Worm (Caenorhabditis elegans) whole organism, midembryonic: ENCODE measurements around the gene C43H6.6.
A peak's percentile ranks its signal among the peaks of the same experiment; 100 is the strongest.

Source experiments
- T22C8.4 ChIP-seq: fragments of 200-800 bp; sonication (Bioruptor generic); IDR thresholded peaks from 2 replicates; pipeline ENCODE4 v1.3.6; 2022; ENCODE audit warnings: missing genetic modification characterization, missing compliant biosample characterization
- cog-1 ChIP-seq: sonication (generic microtip); optimal IDR thresholded peaks from 2 replicates; lab custom pipeline; 2016; ENCODE audit warnings: missing genetic modification characterization, missing compliant biosample characterization
- flt-1 ChIP-seq: fragments of 200-800 bp; sonication (Bioruptor generic); IDR thresholded peaks from 2 replicates; pipeline ENCODE4 v1.3.6; 2022; ENCODE audit warnings: missing genetic modification characterization, missing compliant biosample characterization
- klf-2 ChIP-seq: fragments of 200-800 bp; sonication (Bioruptor generic); conservative IDR thresholded peaks from 2 replicates; pipeline ENCODE4 v1.3.6; 2022; ENCODE audit warnings: missing genetic modification reagents, missing genetic modification characterization, missing compliant biosample characterization
- med-1 ChIP-seq: sonication (generic microtip); optimal IDR thresholded peaks from 2 replicates; lab custom pipeline; 2017; ENCODE audit warnings: missing genetic modification characterization, mild to moderate bottlenecking, missing compliant biosample characterization, antibody characterized with exemption, missing genetic modification reagents; ENCODE audit not compliant: insufficient read depth
- ref-1 ChIP-seq: fragments of 200-800 bp; sonication (Bioruptor generic); conservative IDR thresholded peaks from 2 replicates; pipeline ENCODE4 v1.3.6; 2022; ENCODE audit warnings: missing genetic modification reagents, missing genetic modification characterization, missing compliant biosample characterization
- tab-1 ChIP-seq: fragments of 200-800 bp; sonication (Bioruptor generic); IDR thresholded peaks from 2 replicates; pipeline ENCODE4 v1.3.6; 2022; ENCODE audit warnings: missing genetic modification characterization, missing compliant biosample characterization
- ztf-23 ChIP-seq: fragments of 200-800 bp; sonication (Bioruptor generic); IDR thresholded peaks from 2 replicates; pipeline ENCODE4 v1.3.6; 2022; ENCODE audit warnings: missing genetic modification reagents, missing genetic modification characterization, missing compliant biosample characterization
- ztf-29 ChIP-seq: fragments of 200-800 bp; sonication (Bioruptor generic); IDR thresholded peaks from 2 replicates; pipeline ENCODE4 v1.3.6; 2022; ENCODE audit warnings: missing genetic modification reagents, missing genetic modification characterization, missing compliant biosample characterization

Gene C43H6.6

ce11 chrX:2372134-2372533 lies 22.9 kb upstream of the C43H6.6 start:
- no peak for TF ChIP-seq flt-1 (GFP tag; lab: Robert Waterston, UW)
- no peak for TF ChIP-seq T22C8.4
- no peak for TF ChIP-seq tab-1 (GFP tag; lab: Robert Waterston, UW)
- no peak for TF ChIP-seq ztf-23 (GFP tag; lab: Robert Waterston, UW)
- TF ChIP-seq ref-1 (GFP tag; lab: Robert Waterston, UW) = no peak
- no peak for TF ChIP-seq ztf-29 (GFP tag; lab: Robert Waterston, UW)
- no peak for TF ChIP-seq med-1 (GFP tag; lab: Kevin White, UChicago)
- no peak for TF ChIP-seq cog-1 (tag; lab: Kevin White, UChicago)

- TF ChIP-seq med-1 (GFP tag; lab: Kevin White, UChicago) (no peak), cog-1 (tag; lab: Kevin White, UChicago) (no peak), ref-1 (GFP tag; lab: Robert Waterston, UW) (no peak), flt-1 (GFP tag; lab: Robert Waterston, UW) (no peak), ztf-23 (GFP tag; lab: Robert Waterston, UW) (no peak), klf-2 (GFP tag; lab: Robert Waterston, UW) (no peak), ztf-29 (GFP tag; lab: Robert Waterston, UW) (no peak), T22C8.4 (no peak), tab-1 (GFP tag; lab: Robert Waterston, UW) (no peak)
Measured at ce11 chrX:2375300-2376035, 19.6 kb upstream of the C43H6.6 start, which contains the start of gene F47G3.3. Gene F47G3.3 (plus strand): TSS chrX:2375985.

- TF ChIP-seq ref-1 (GFP tag; lab: Robert Waterston, UW) (no peak), flt-1 (GFP tag; lab: Robert Waterston, UW) (no peak), cog-1 (tag; lab: Kevin White, UChicago) (no peak), klf-2 (GFP tag; lab: Robert Waterston, UW) (no peak), ztf-29 (GFP tag; lab: Robert Waterston, UW) (no peak), ztf-23 (GFP tag; lab: Robert Waterston, UW) (no peak), tab-1 (GFP tag; lab: Robert Waterston, UW) (no peak), T22C8.4 (no peak), med-1 (GFP tag; lab: Kevin White, UChicago) (no peak)
Measured at ce11 chrX:2380818-2381217, 14.3 kb upstream of the C43H6.6 start.

ce11 chrX:2381282-2381681 lies 13.8 kb upstream of the C43H6.6 start, which contains the start of gene F47G3.4:
Gene F47G3.4 (plus strand): TSS chrX:2381582.
- TF ChIP-seq klf-2 (GFP tag; lab: Robert Waterston, UW) (no peak), cog-1 (tag; lab: Kevin White, UChicago) (no peak), med-1 (GFP tag; lab: Kevin White, UChicago) (no peak), ztf-29 (GFP tag; lab: Robert Waterston, UW) (no peak), T22C8.4 (no peak), ztf-23 (GFP tag; lab: Robert Waterston, UW) (no peak), tab-1 (GFP tag; lab: Robert Waterston, UW) (no peak), ref-1 (GFP tag; lab: Robert Waterston, UW) (no peak), flt-1 (GFP tag; lab: Robert Waterston, UW) (no peak)

- TF ChIP-seq tab-1 (GFP tag; lab: Robert Waterston, UW) (no peak), klf-2 (GFP tag; lab: Robert Waterston, UW) (no peak), ref-1 (GFP tag; lab: Robert Waterston, UW) (no peak)
Measured at ce11 chrX:2382227-2382626, 12.9 kb upstream of the C43H6.6 start.

ce11 chrX:2385453-2385852 lies 9.6 kb upstream of the C43H6.6 start, which contains the start of gene F47G3.1:
Gene F47G3.1 (plus strand): TSS chrX:2385753.
- TF ChIP-seq T22C8.4 (no peak), tab-1 (GFP tag; lab: Robert Waterston, UW) (no peak), cog-1 (tag; lab: Kevin White, UChicago) (no peak), med-1 (GFP tag; lab: Kevin White, UChicago) (no peak), ztf-23 (GFP tag; lab: Robert Waterston, UW) (no peak), flt-1 (GFP tag; lab: Robert Waterston, UW) (no peak), klf-2 (GFP tag; lab: Robert Waterston, UW) (no peak), ztf-29 (GFP tag; lab: Robert Waterston, UW) (no peak), ref-1 (GFP tag; lab: Robert Waterston, UW) (no peak)

ce11 chrX:2386922-2387566 lies 8.0 kb upstream of the C43H6.6 start:
- no peak for TF ChIP-seq cog-1 (tag; lab: Kevin White, UChicago)
- TF ChIP-seq flt-1 (GFP tag; lab: Robert Waterston, UW) = no peak
- no peak for TF ChIP-seq tab-1 (GFP tag; lab: Robert Waterston, UW)
- no peak for TF ChIP-seq med-1 (GFP tag; lab: Kevin White, UChicago)
- TF ChIP-seq klf-2 (GFP tag; lab: Robert Waterston, UW) = no peak
- TF ChIP-seq ztf-29 (GFP tag; lab: Robert Waterston, UW) = no peak
- no peak for TF ChIP-seq ztf-23 (GFP tag; lab: Robert Waterston, UW)
- TF ChIP-seq ref-1 (GFP tag; lab: Robert Waterston, UW) = no peak
- TF ChIP-seq T22C8.4 = no peak

ce11 chrX:2401883-2402282 lies 6.8 kb downstream of the C43H6.6 start, which contains the start of gene dhhc-9:
Gene dhhc-9 (minus strand): TSS chrX:2402036.
- TF ChIP-seq ref-1 (GFP tag; lab: Robert Waterston, UW) (no peak), klf-2 (GFP tag; lab: Robert Waterston, UW) (no peak), ztf-29 (GFP tag; lab: Robert Waterston, UW) (no peak), tab-1 (GFP tag; lab: Robert Waterston, UW) (no peak), cog-1 (tag; lab: Kevin White, UChicago) (peak; percentile 27), flt-1 (GFP tag; lab: Robert Waterston, UW) (0 out of 2 replicates have a peak, but pooled peaks have one; percentile 34), ztf-23 (GFP tag; lab: Robert Waterston, UW) (no peak), T22C8.4 (no peak), med-1 (GFP tag; lab: Kevin White, UChicago) (no peak)
